Worm (Caenorhabditis elegans): ENCODE data around the gene F21A3.3.

Gene F21A3.3

DNA sequence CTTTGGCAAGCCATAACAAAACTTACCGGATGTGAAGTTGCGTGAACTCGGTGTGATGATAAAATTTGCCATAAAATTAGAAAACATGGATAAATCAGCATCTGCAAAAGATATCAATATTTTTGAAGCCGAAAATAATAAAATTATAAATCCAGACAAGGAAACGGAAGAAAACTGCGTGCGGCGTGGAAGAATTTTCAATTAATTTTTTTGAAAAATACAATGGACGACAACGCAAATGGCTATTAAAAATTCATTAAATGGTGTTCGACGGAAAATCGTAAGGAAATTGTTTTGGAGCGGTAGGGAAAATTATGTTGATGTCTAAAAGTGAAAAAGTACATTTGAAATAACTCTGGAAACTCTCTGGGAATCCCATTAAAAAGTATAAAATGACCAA lies 41.5 kb downstream of the F21A3.3 start, which contains the start of gene acr-18:
TSS of gene acr-18 (minus strand) at position 101 of the 400 bp plus-strand sequence.
- no peak for TF ChIP-seq ceh-36 (tag; optimal IDR thresholded peaks at IDR 0.05)
- TF ChIP-seq pes-1 (GFP tag; IDR thresholded peaks at IDR 0.05) = no peak
- TF ChIP-seq tbx-11 (GFP tag; IDR thresholded peaks at IDR 0.05) = no peak
- no peak for TF ChIP-seq ama-1 (optimal IDR thresholded peaks at IDR 0.05)
- no peak for TF ChIP-seq hmg-4 (GFP tag; optimal IDR thresholded peaks at IDR 0.05)
- no peak for TF ChIP-seq ets-7 (tag; optimal IDR thresholded peaks at IDR 0.05)
- no peak for TF ChIP-seq F13C5.2 (tag; optimal IDR thresholded peaks at IDR 0.05)
- TF ChIP-seq hmbx-1 (tag; optimal IDR thresholded peaks at IDR 0.05) = no peak
- no peak for TF ChIP-seq aly-1 (tag; optimal IDR thresholded peaks at IDR 0.05)
- TF ChIP-seq ceh-13 (GFP tag; optimal IDR thresholded peaks at IDR 0.05) = no peak
- no peak for TF ChIP-seq flt-1 (GFP tag; IDR thresholded peaks at IDR 0.05)

DNA sequence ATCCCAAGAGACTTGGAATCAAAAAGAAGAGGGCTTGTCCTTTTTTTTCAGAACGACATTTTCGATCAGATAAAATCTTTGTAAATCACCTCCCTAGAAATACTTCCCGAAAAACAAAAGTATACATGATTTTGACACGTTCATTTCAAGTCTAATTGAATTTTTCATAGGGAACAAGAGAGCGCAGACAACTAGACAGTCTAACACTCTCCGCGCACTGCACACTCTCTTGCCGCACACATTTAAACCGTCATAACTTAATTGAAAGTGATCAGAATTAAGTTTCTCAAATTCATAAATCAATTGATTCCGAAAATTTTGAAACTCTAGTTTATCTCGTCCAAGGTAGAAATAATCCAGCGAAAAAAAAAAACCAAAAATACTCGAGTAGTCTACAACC lies 42.2 kb downstream of the F21A3.3 start:
- TF ChIP-seq sea-1 (GFP tag; conservative IDR thresholded peaks at IDR 0.05) (no peak), hmbx-1 (tag; optimal IDR thresholded peaks at IDR 0.05) (no peak), ceh-13 (GFP tag; optimal IDR thresholded peaks at IDR 0.05) (no peak), ceh-36 (tag; optimal IDR thresholded peaks at IDR 0.05) (no peak), hmg-4 (GFP tag; optimal IDR thresholded peaks at IDR 0.05) (no peak), scrt-1 (GFP tag; IDR thresholded peaks at IDR 0.05) (no peak), tra-4 (tag; optimal IDR thresholded peaks at IDR 0.05) (no peak), pes-1 (GFP tag; IDR thresholded peaks at IDR 0.05) (no peak), ets-7 (tag; optimal IDR thresholded peaks at IDR 0.05) (no peak), aly-1 (tag; optimal IDR thresholded peaks at IDR 0.05) (no peak), tbx-11 (GFP tag; IDR thresholded peaks at IDR 0.05) (no peak), F13C5.2 (tag; optimal IDR thresholded peaks at IDR 0.05) (no peak), B0310.2 (tag; optimal IDR thresholded peaks at IDR 0.05) (no peak), tbx-37 (GFP tag; conservative IDR thresholded peaks at IDR 0.05) (no peak), hnd-1 (tag; optimal IDR thresholded peaks at IDR 0.05) (no peak)

DNA sequence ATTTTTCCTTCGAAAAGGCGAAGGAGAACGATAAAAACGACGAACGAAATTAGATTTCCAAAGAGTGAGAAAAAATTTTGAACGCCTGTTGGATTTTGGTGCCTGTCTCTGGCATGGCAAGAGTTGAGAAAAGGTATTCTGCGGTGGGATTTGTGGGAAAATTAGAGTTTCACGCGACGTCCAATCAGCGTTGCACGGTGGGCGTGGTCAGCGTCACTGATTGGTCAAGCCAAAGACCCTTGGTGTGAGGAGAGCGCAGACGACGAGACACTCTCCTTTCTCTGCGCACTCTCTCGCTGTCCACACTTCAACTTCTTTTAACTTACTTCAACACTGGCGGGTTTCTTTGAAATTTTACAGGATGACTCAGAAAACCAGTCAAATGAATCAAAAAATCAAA lies 45.0 kb downstream of the F21A3.3 start:
- TF ChIP-seq ceh-36 (tag; optimal IDR thresholded peaks at IDR 0.05) = no peak
- no peak for TF ChIP-seq tbx-37 (GFP tag; conservative IDR thresholded peaks at IDR 0.05)
- TF ChIP-seq ets-7 (tag; optimal IDR thresholded peaks at IDR 0.05) = no peak

DNA sequence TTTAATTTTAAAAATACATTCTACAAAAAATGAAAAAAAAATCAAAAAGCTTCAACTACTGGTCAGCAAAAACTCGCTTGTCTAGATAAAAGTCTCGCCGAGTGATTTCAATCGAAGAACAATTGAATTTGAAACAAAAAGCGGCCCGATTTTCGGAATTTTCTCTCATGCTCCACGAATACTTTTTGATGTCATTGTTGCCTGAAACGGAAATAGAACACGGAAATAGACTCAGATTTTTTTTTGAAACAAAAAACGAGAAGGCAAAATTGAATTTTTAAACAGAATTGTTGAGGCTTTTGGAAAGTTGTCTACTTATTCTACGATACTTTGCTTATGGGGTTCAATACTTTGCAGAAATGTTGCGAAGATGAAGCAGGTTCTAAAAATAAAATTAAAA lies 46.0 kb downstream of the F21A3.3 start:
- TF ChIP-seq B0310.2 (tag; optimal IDR thresholded peaks at IDR 0.05) (no peak), hnd-1 (tag; optimal IDR thresholded peaks at IDR 0.05) (no peak), F13C5.2 (tag; optimal IDR thresholded peaks at IDR 0.05) (no peak), ets-7 (tag; optimal IDR thresholded peaks at IDR 0.05) (no peak), hmg-4 (GFP tag; optimal IDR thresholded peaks at IDR 0.05) (no peak), ama-1 (optimal IDR thresholded peaks at IDR 0.05) (no peak), ceh-36 (tag; optimal IDR thresholded peaks at IDR 0.05) (no peak), ceh-13 (GFP tag; optimal IDR thresholded peaks at IDR 0.05) (no peak), aly-1 (tag; optimal IDR thresholded peaks at IDR 0.05) (no peak), pes-1 (GFP tag; IDR thresholded peaks at IDR 0.05) (no peak), tra-4 (tag; optimal IDR thresholded peaks at IDR 0.05) (no peak), tbx-11 (GFP tag; IDR thresholded peaks at IDR 0.05) (no peak), tbx-37 (GFP tag; conservative IDR thresholded peaks at IDR 0.05) (no peak), flt-1 (GFP tag; IDR thresholded peaks at IDR 0.05) (no peak), hmbx-1 (tag; optimal IDR thresholded peaks at IDR 0.05) (no peak)

DNA sequence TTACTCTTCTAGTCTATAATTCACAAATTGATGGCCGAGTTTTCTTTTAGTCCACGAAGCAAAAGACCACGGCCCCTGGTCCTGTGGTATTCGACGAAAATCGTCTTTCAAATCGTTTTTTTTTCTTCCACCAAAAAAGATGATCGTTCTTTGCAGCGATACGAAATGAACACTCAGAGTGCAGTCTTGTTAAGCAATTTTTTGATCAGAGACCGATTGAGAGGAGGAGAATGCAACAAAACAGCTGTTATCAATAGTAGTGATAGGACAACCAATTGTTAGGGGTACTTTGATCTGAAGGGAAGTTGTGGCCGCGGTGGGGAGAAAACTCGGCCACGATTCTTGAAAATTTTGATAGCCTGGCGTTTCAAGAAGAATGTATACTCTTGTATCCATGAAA lies 46.5 kb downstream of the F21A3.3 start:
- TF ChIP-seq pes-1 (GFP tag; IDR thresholded peaks at IDR 0.05) (no peak), ceh-13 (GFP tag; optimal IDR thresholded peaks at IDR 0.05) (no peak), hnd-1 (tag; optimal IDR thresholded peaks at IDR 0.05) (no peak), flt-1 (GFP tag; IDR thresholded peaks at IDR 0.05) (no peak), sea-1 (GFP tag; conservative IDR thresholded peaks at IDR 0.05) (no peak), hmbx-1 (tag; optimal IDR thresholded peaks at IDR 0.05) (no peak), B0310.2 (tag; optimal IDR thresholded peaks at IDR 0.05) (no peak), ceh-36 (tag; optimal IDR thresholded peaks at IDR 0.05) (no peak), ama-1 (optimal IDR thresholded peaks at IDR 0.05) (no peak), tbx-37 (GFP tag; conservative IDR thresholded peaks at IDR 0.05) (no peak), aly-1 (tag; optimal IDR thresholded peaks at IDR 0.05) (no peak), F13C5.2 (tag; optimal IDR thresholded peaks at IDR 0.05) (no peak), ets-7 (tag; optimal IDR thresholded peaks at IDR 0.05) (no peak)

DNA sequence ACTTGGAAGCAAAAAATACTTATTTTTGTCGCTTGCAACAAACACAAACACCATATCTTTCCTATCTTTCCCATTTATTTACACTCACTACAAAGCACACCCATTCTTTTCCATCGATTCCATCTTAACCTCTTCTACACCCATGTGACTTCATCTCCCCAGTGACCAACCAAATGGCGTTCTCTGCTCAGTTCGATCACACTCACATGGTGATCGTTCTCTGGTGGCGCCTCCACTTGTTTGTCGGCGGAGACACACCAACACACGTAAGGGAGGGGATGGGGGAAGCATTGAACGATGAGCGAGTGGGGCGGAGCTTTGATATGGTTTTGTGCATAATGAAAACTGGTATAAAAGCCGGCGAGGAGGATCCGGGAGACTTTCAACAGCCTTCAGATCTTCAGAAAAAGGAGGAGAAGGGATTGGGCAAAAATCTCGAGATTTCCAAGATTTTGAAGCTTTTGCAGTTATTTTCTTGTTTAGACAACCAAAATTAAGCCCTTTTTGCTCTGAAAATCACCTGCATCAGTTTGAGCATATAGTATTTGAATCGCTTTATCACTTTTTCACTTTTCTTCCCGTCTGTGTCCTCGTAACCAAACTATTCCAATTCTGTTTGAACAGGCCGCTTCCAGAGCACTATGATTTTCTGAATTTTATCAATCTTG lies 49.1 kb downstream of the F21A3.3 start:
- TF ChIP-seq hnd-1 (tag; optimal IDR thresholded peaks at IDR 0.05) = no peak

DNA sequence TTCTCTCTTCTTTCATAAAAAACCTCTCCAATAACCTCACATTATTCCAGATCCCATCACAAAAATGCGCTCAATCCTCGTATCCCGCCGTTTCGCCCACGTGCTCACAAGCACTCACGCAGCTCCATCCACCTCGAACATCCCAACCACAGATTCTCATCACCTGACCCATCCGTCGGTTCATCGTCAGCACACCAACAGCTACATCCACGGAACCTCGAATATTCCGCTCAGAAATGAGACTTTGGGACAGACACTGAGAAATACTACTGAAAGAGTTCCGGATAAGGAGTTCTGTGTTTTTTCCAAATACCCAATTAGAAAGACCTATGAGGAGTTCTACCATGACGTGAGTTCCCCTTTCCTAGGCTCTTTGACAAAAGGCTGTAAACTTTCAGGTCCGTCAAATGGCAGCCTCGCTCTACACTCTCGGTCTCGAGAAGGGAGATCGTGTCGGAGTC lies 49.9 kb downstream of the F21A3.3 start, which contains the start of gene acs-2:
TSS of gene acs-2 (plus strand) at position 51 of the 461 bp plus-strand sequence.
- no peak for TF ChIP-seq tbx-11 (GFP tag; IDR thresholded peaks at IDR 0.05)
- no peak for TF ChIP-seq ceh-13 (GFP tag; optimal IDR thresholded peaks at IDR 0.05)
- TF ChIP-seq scrt-1 (GFP tag; IDR thresholded peaks at IDR 0.05) = no peak
- no peak for TF ChIP-seq tra-4 (tag; optimal IDR thresholded peaks at IDR 0.05)
- no peak for TF ChIP-seq hmg-4 (GFP tag; optimal IDR thresholded peaks at IDR 0.05)

DNA sequence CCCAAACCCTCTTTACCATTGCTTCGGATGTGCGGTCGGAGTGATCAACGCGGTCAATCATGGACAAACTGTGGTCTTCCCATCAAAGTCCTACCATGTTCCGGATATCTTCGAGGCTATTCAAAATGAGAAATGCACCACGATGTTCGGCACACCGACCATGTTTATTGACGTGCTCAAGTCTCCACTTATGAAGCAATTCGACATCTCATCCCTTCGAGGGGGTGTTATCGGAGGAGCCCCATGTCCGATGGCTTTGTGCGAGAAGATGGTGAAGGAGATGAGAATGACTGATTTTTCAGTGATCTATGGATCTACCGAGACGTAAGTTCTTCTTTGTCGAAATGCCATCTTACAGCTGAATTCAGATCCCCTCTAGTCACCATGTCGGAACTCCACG lies 50.9 kb downstream of the F21A3.3 start:
- TF ChIP-seq sea-1 (GFP tag; conservative IDR thresholded peaks at IDR 0.05) (no peak), ceh-36 (tag; optimal IDR thresholded peaks at IDR 0.05) (no peak), ceh-13 (GFP tag; optimal IDR thresholded peaks at IDR 0.05) (no peak), hnd-1 (tag; optimal IDR thresholded peaks at IDR 0.05) (no peak), tbx-37 (GFP tag; conservative IDR thresholded peaks at IDR 0.05) (no peak), pes-1 (GFP tag; IDR thresholded peaks at IDR 0.05) (no peak), tbx-11 (GFP tag; IDR thresholded peaks at IDR 0.05) (no peak), hmbx-1 (tag; optimal IDR thresholded peaks at IDR 0.05) (no peak), B0310.2 (tag; optimal IDR thresholded peaks at IDR 0.05) (no peak), hmg-4 (GFP tag; optimal IDR thresholded peaks at IDR 0.05) (no peak), scrt-1 (GFP tag; IDR thresholded peaks at IDR 0.05) (no peak), F13C5.2 (tag; optimal IDR thresholded peaks at IDR 0.05) (no peak), ama-1 (optimal IDR thresholded peaks at IDR 0.05) (no peak), aly-1 (tag; optimal IDR thresholded peaks at IDR 0.05) (no peak), ets-7 (tag; optimal IDR thresholded peaks at IDR 0.05) (no peak)

Data from whole organism, early embryonic.